Fruit fly (Drosophila melanogaster): ENCODE results near the gene CG3558.

The CG3558 gene

DNA sequence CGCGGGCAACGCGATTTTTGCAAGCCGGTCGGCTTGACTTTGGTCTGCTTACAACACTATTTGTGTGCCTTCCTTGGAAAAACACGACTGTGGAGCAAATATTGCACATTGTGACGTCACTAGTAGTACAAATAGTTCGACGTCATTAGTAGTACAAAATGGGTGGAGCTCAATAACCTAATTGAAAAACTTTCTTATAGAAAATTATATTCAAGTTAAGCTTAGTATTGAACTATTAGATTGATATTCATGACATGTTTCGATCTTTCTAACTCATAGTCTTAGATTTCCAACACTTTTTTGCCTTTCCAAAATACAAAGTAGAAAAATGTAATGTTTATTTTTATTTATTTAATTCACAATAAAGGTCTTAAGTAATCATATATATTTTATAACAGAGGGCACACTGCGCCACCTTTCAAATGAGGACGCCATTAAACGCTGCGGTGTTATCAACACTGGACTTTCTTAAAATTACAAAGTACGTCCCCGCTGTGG, 20.2 kb upstream of the CG3558 start, which contains the start of the genes Rrp1 and gammaTub23C (continued):
- TF ChIP-seq CG6175 (GFP tag; IDR thresholded peaks at IDR 0.05): 0 out of 3 replicates have a peak, but pooled peaks have one; percentile 33
- TF ChIP-seq CG42726 (GFP tag; IDR thresholded peaks at IDR 0.05; ENCODE audit: partially characterized antibody): no peak
- TF ChIP-seq CG34422 (GFP tag; IDR thresholded peaks at IDR 0.05): peak; percentile 74; the same call in 2 of the 3 replicates
- peak; percentile 56 for TF ChIP-seq Antp (GFP tag; optimal IDR thresholded peaks at IDR 0.05)
- TF ChIP-seq CG32532 (GFP tag; IDR thresholded peaks at IDR 0.05): peak; percentile 83
- peak; percentile 79 for TF ChIP-seq CG12299 (tag; optimal IDR thresholded peaks at IDR 0.05)
- TF ChIP-seq CG4854 (GFP tag; optimal IDR thresholded peaks at IDR 0.05): peak; percentile 76
- peak in 1 of 2 experiments; percentile 56 for TF ChIP-seq Dfd (GFP tag; optimal IDR thresholded peaks at IDR 0.05)
- no peak for TF ChIP-seq hbn (GFP tag; IDR thresholded peaks at IDR 0.05; ENCODE audit: partially characterized antibody)

DNA sequence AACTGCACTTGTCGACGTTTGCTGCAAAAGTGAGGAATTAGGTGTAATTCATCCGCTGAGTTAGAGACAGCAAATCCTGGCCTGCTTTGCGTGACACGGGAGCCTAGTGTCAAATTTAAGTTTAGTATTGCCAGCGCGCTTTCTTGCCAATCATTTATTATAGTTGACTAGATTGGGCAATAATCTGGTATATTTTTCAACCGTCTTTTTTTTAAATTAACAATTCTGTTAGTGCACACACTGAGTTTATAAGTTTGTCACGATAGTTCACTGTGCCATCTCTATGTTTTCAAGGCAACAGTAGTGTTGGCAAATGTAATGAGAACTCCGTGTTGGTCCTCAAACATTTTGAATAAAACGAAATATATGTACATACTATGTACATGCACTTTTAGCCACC, 15.8 kb upstream of the CG3558 start, which contains the start of the genes CG9641 and CG3165:
CG9641 (minus strand) TSS at position 34 of the 400 bp plus-strand sequence.
CG3165 (plus strand) TSS at position 294 of the 400 bp plus-strand sequence.
- TF ChIP-seq CG11723 (GFP tag; optimal IDR thresholded peaks at IDR 0.05) (no peak), chm (GFP tag; IDR thresholded peaks at IDR 0.05) (peak; percentile 70; the same call in 1 of the 2 replicates), gsb-n (tag; optimal IDR thresholded peaks at IDR 0.05) (no peak), Doc3 (GFP tag; IDR thresholded peaks at IDR 0.05; ENCODE audit: partially characterized antibody) (peak; percentile 98), B-H1 (GFP tag; IDR thresholded peaks at IDR 0.05) (peak; percentile 62), lilli (GFP tag; optimal IDR thresholded peaks at IDR 0.05) (peak; percentile 93), wek (GFP tag; optimal IDR thresholded peaks at IDR 0.05) (peak; percentile 9), CG32772 (GFP tag; IDR thresholded peaks at IDR 0.05) (peak; percentile 73), CG6254 (GFP tag; optimal IDR thresholded peaks at IDR 0.05) (no peak), exex (tag; optimal IDR thresholded peaks at IDR 0.05) (no peak), Bgb (GFP tag; IDR thresholded peaks at IDR 0.05; ENCODE audit: partially characterized antibody) (peak; percentile 91), slp2 (GFP tag; optimal IDR thresholded peaks at IDR 0.05) (peak; percentile 82), ash1 (GFP tag; optimal IDR thresholded peaks at IDR 0.05) (no peak), Dref (GFP tag; IDR thresholded peaks at IDR 0.05) (0 out of 2 replicates have a peak, but pooled peaks have one; percentile 30), sr (GFP tag; IDR thresholded peaks at IDR 0.05) (no peak), hb (GFP tag; IDR thresholded peaks at IDR 0.05; ENCODE audit: partially characterized antibody) (peak; percentile 94), Meics (GFP tag; optimal IDR thresholded peaks at IDR 0.05) (peak; percentile 82), CG13775 (GFP tag; optimal IDR thresholded peaks at IDR 0.05) (peak; percentile 86), Jarid2 (GFP tag; optimal IDR thresholded peaks at IDR 0.05) (no peak), esg (GFP tag; conservative IDR thresholded peaks at IDR 0.05) (peak; percentile 69), CG32532 (GFP tag; IDR thresholded peaks at IDR 0.05) (peak; percentile 85), CG9215 (GFP tag; IDR thresholded peaks at IDR 0.05) (peak; percentile 88), onecut (GFP tag; IDR thresholded peaks at IDR 0.05) (peak; percentile 75), CG17612 (GFP tag; IDR thresholded peaks at IDR 0.05) (peak; percentile 69; the same call in 1 of the 2 replicates), Xbp1 (GFP tag; optimal IDR thresholded peaks at IDR 0.05) (peak; percentile 92), shn (GFP tag; optimal IDR thresholded peaks at IDR 0.05) (peak; percentile 86), CTCF (GFP tag; optimal IDR thresholded peaks at IDR 0.05) (peak; percentile 35), CG6765 (GFP tag; optimal IDR thresholded peaks at IDR 0.05) (peak; percentile 47), Ravus (GFP tag; IDR thresholded peaks at IDR 0.05) (no peak; the same call in 1 of the 2 replicates), jumu (GFP tag; optimal IDR thresholded peaks at IDR 0.05) (peak; percentile 90), lmd (GFP tag; IDR thresholded peaks at IDR 0.05) (peak; percentile 81), lbe (GFP tag; optimal IDR thresholded peaks at IDR 0.05) (peak; percentile 89), NC2α (GFP tag; optimal IDR thresholded peaks at IDR 0.05) (peak; percentile 70), CrebB (tag; optimal IDR thresholded peaks at IDR 0.05) (peak; percentile 63), yki (optimal IDR thresholded peaks at IDR 0.05) (no peak), toy (GFP tag; IDR thresholded peaks at IDR 0.05) (no peak), row (GFP tag; IDR thresholded peaks at IDR 0.05) (peak; percentile 98), Ets97D (GFP tag; optimal IDR thresholded peaks at IDR 0.05) (peak; percentile 86), CG12104 (GFP tag; optimal IDR thresholded peaks at IDR 0.05) (peak; percentile 75), CG7928 (GFP tag; optimal IDR thresholded peaks at IDR 0.05) (peak; percentile 39), CG31365 (tag; optimal IDR thresholded peaks at IDR 0.05) (no peak), CG2712 (tag; optimal IDR thresholded peaks at IDR 0.05) (peak; percentile 89)
